Fruit fly (Drosophila melanogaster) whole organism, wandering third instar larva: ENCODE data around the gene dUTPase.
A peak's percentile ranks its signal among the peaks of the same experiment; 100 is the strongest.

ENCODE experiments used
- Hr83 ChIP-seq: fragments of 200-300 bp; sonication (Bioruptor generic); optimal IDR thresholded peaks from 2 replicates; lab custom pipeline; 2016; ENCODE audit warnings: missing biosample characterization, mild to moderate bottlenecking, missing genetic modification characterization, moderate library complexity; ENCODE audit not compliant: poor library complexity, severe bottlenecking
- fru ChIP-seq: fragments of 200-800 bp; sonication (Bioruptor generic); optimal IDR thresholded peaks from 3 replicates; lab custom pipeline; 2016; ENCODE audit warnings: missing biosample characterization, mild to moderate bottlenecking, missing genetic modification characterization
- h ChIP-seq: fragments of 200-800 bp; sonication (Bioruptor generic); optimal IDR thresholded peaks from 3 replicates; lab custom pipeline; 2016; ENCODE audit warnings: missing biosample characterization, mild to moderate bottlenecking, missing genetic modification characterization
- lola ChIP-seq: fragments of >200 bp; optimal IDR thresholded peaks from 2 replicates; lab custom pipeline; 2017; ENCODE audit warnings: missing biosample characterization, missing genetic modification characterization
- pan ChIP-seq: fragments of >200 bp; optimal IDR thresholded peaks from 2 replicates; lab custom pipeline; 2017
- psq ChIP-seq: fragments of 200-800 bp; sonication (Bioruptor generic); optimal IDR thresholded peaks from 3 replicates; lab custom pipeline; 2017; ENCODE audit warnings: missing biosample characterization, mild to moderate bottlenecking, missing genetic modification characterization, moderate library complexity

- TF ChIP-seq Hr83 (GFP tag; lab: Kevin White, UChicago) = peak; percentile 87
- TF ChIP-seq h (GFP tag; lab: Kevin White, UChicago) = peak; percentile 62
- TF ChIP-seq lola (GFP tag; lab: Kevin White, UChicago) = no peak
- TF ChIP-seq psq (GFP tag; lab: Kevin White, UChicago) = peak; percentile 32
- TF ChIP-seq fru (GFP tag; lab: Kevin White, UChicago) = no peak
- TF ChIP-seq pan (lab: Kevin White, UChicago) = no peak
These were observed 7.0 kb upstream of the dUTPase start, which contains the start of gene RpL9 for dm6 chr2L:11003925-11004673.
